Worm (Caenorhabditis elegans): ENCODE results near the gene pycr-1.

DNA sequence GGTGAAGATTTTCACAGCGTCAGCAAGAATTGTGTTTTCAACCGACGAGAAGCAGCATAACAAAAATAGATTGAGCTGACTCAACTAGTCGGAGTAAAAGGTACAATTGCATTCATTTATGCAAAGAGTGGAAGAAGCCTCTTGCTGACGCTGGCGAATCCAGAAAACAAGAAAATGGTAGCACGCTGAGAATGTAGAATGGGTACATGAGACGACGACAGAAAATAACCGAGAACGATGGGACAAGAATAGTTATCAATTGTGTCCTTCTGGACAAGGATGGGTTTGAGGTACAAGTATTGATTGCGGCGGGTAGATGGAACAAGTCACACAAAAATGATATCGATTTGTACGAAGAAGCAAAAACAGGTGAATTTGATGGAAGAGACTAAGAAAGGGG is 22.8 kb downstream of the pycr-1 start:
- TF ChIP-seq skn-1 (tag; optimal IDR thresholded peaks at IDR 0.05): no peak
- no peak for TF ChIP-seq snpc-4 (tag; optimal IDR thresholded peaks at IDR 0.05)
- no peak for TF ChIP-seq elt-3 (tag; optimal IDR thresholded peaks at IDR 0.05)
- TF ChIP-seq aly-2 (tag; optimal IDR thresholded peaks at IDR 0.05): no peak
- no peak for TF ChIP-seq nhr-237 (tag; optimal IDR thresholded peaks at IDR 0.05)
- TF ChIP-seq nhr-11 (tag; optimal IDR thresholded peaks at IDR 0.05): no peak
- TF ChIP-seq nhr-6 (tag; optimal IDR thresholded peaks at IDR 0.05): no peak
- TF ChIP-seq mab-5 (tag; optimal IDR thresholded peaks at IDR 0.05): no peak
